Fruit fly (Drosophila melanogaster) S2 (cell line): Measurements from ENCODE around the gene Obp19a.

Experiments used
- CG8478 ChIP-seq: fragments of >200 bp; optimal IDR thresholded peaks from 2 replicates; lab custom pipeline; 2018
- CTCF ChIP-seq, 2 experiments: fragments of >200 bp; optimal IDR thresholded peaks; 2 replicates each; lab custom pipeline; 2018

DNA sequence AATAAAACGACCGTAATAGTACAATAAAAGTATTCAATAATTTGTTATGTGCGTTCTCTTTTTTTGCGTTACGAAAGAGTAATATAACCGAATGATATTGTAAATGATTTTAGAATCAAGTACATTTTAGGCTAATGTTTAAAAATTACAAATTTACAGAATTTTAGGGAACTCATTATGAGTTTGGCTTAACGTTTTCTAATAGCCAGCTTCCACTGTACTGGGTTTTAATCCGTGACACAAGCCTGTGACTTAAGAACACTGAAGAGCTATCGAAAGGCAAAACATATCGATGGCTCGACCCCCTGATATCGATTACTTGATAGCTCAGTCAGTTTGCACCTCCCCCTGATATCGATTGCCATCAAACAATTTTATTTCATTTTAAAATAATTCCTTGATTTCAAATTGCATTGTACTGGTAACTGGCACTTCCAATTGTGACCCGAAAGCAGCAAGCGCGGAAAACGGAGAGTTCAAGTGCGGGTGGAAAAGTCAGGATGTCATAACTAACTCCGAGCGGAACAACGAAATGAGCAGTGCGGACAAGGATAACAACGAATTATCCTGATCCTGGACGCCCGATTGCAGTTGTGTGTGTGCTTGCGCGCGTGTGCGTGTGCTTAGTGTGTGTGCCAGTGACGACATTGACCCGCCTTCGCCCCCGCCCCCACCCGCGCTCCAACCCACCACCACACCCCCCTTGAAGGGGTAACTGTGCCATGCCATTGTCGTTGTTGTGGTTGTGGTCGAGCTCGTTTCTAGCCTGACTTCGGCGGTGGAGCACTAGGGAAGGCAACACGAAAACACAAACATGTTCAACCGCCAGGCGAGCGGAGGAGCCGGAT lies 21.3 kb upstream of the Obp19a start, which contains the start of gene HERC2:
- TF ChIP-seq CTCF (optimal IDR thresholded peaks at IDR 0.05; lab: Kevin White, UChicago) (no peak), CG8478 (lab: Kevin White, UChicago) (no peak)
